Worm (Caenorhabditis elegans): ENCODE measurements around the gene lgc-54.
A peak's percentile ranks its signal among the peaks of the same experiment; 100 is the strongest.

lgc-54 gene

ce11 chrV:6880623-6881022 is 34.2 kb upstream of the lgc-54 start:
- no peak for TF ChIP-seq die-1 (tag; optimal IDR thresholded peaks at IDR 0.05)
- peak; percentile 82 for TF ChIP-seq zfh-2 (GFP tag; conservative IDR thresholded peaks at IDR 0.05)
- no peak for TF ChIP-seq him-1 (tag; optimal IDR thresholded peaks at IDR 0.05)
- 0 out of 2 replicates have a peak, but pooled peaks have one; percentile 6 for TF ChIP-seq dox-1 (GFP tag; IDR thresholded peaks at IDR 0.05)
- no peak for TF ChIP-seq B0261.1 (tag; optimal IDR thresholded peaks at IDR 0.05)
- peak; percentile 9 for TF ChIP-seq ceh-79 (tag; optimal IDR thresholded peaks at IDR 0.05)
- no peak for TF ChIP-seq egl-44 (GFP tag; IDR thresholded peaks at IDR 0.05)
- TF ChIP-seq F37B4.10 (GFP tag; IDR thresholded peaks at IDR 0.05) = 0 out of 2 replicates have a peak, but pooled peaks have one; percentile 18
- peak; percentile 11 for TF ChIP-seq K12H6.12 (tag; optimal IDR thresholded peaks at IDR 0.05)
- TF ChIP-seq hmg-1.2 (GFP tag; IDR thresholded peaks at IDR 0.05) = peak; percentile 19; the same call in 1 of the 2 replicates
- peak; percentile 23; the same call in 1 of the 2 replicates for TF ChIP-seq ekl-4 (GFP tag; IDR thresholded peaks at IDR 0.05)
- TF ChIP-seq ceh-27 (GFP tag; optimal IDR thresholded peaks at IDR 0.05) = peak; percentile 66
- no peak for TF ChIP-seq cebp-1 (GFP tag; IDR thresholded peaks at IDR 0.05)
- TF ChIP-seq cebp-1 (tag; optimal IDR thresholded peaks at IDR 0.05) = peak; percentile 35
- no peak for TF ChIP-seq ztf-28 (GFP tag; IDR thresholded peaks at IDR 0.05)

- TF ChIP-seq B0019.2 (GFP tag; conservative IDR thresholded peaks at IDR 0.05) (no peak), ztf-28 (GFP tag; IDR thresholded peaks at IDR 0.05) (no peak), F52B5.7 (tag; optimal IDR thresholded peaks at IDR 0.05) (no peak), C17E4.6 (GFP tag; IDR thresholded peaks at IDR 0.05) (no peak), egl-18 (GFP tag; IDR thresholded peaks at IDR 0.05) (0 out of 2 replicates have a peak, but pooled peaks have one; percentile 45), ccch-3 (GFP tag; optimal IDR thresholded peaks at IDR 0.05) (no peak), lsy-27 (tag; optimal IDR thresholded peaks at IDR 0.05; ENCODE audit: borderline replicate concordance, insufficient read depth) (no peak), ekl-4 (GFP tag; IDR thresholded peaks at IDR 0.05) (no peak), ceh-27 (GFP tag; optimal IDR thresholded peaks at IDR 0.05) (peak; percentile 78), T26A5.8 (tag; optimal IDR thresholded peaks at IDR 0.05) (no peak), mes-4 (tag; optimal IDR thresholded peaks at IDR 0.05) (no peak), F10E7.11 (tag; optimal IDR thresholded peaks at IDR 0.05) (no peak), athp-1 (tag; optimal IDR thresholded peaks at IDR 0.05) (peak; percentile 45), F57A8.1 (GFP tag; optimal IDR thresholded peaks at IDR 0.05) (no peak), lin-35 (GFP tag; optimal IDR thresholded peaks at IDR 0.05) (peak in 1 of 3 experiments; percentile 52), F37B4.10 (GFP tag; IDR thresholded peaks at IDR 0.05) (no peak), sptf-2 (GFP tag; optimal IDR thresholded peaks at IDR 0.05) (no peak), K11D2.4 (GFP tag; IDR thresholded peaks at IDR 0.05) (no peak), pbrm-1 (GFP tag; IDR thresholded peaks at IDR 0.05) (peak; percentile 60; the same call in 1 of the 2 replicates), attf-3 (GFP tag; conservative IDR thresholded peaks at IDR 0.05) (no peak), mel-28 (tag; optimal IDR thresholded peaks at IDR 0.05; ENCODE audit: borderline replicate concordance) (no peak), C06A6.2 (GFP tag; conservative IDR thresholded peaks at IDR 0.05) (no peak), lag-1 (GFP tag; IDR thresholded peaks at IDR 0.05) (no peak), cebp-1 (GFP tag; IDR thresholded peaks at IDR 0.05) (no peak), cebp-1 (tag; optimal IDR thresholded peaks at IDR 0.05) (peak; percentile 76), attf-6 (GFP tag; IDR thresholded peaks at IDR 0.05) (no peak), zim-3 (tag; optimal IDR thresholded peaks at IDR 0.05) (no peak), F22D6.2 (tag; optimal IDR thresholded peaks at IDR 0.05) (no peak), hrde-1 (tag; optimal IDR thresholded peaks at IDR 0.05; ENCODE audit: borderline replicate concordance) (no peak), atf-7 (tag; optimal IDR thresholded peaks at IDR 0.05) (no peak), snpc-1.3 (tag; optimal IDR thresholded peaks at IDR 0.05; ENCODE audit: insufficient read depth) (no peak), nfyb-1 (GFP tag; IDR thresholded peaks at IDR 0.05) (peak; percentile 66), rcor-1 (GFP tag; IDR thresholded peaks at IDR 0.05) (peak; percentile 67), snpc-4 (GFP tag; optimal IDR thresholded peaks at IDR 0.05) (peak; percentile 2), snpc-4 (tag; optimal IDR thresholded peaks at IDR 0.05) (peak in 2 of 4 experiments; percentile 48), lin-54 (GFP tag; optimal IDR thresholded peaks at IDR 0.05) (peak; percentile 17), hsf-1 (GFP tag; IDR thresholded peaks at IDR 0.05) (no peak), ceh-58 (GFP tag; IDR thresholded peaks at IDR 0.05) (no peak)
Observed at ce11 chrV:6879490-6879889, 33.1 kb upstream of the lgc-54 start.
